Worm (Caenorhabditis elegans): ENCODE results near the gene F28C6.9.

DNA sequence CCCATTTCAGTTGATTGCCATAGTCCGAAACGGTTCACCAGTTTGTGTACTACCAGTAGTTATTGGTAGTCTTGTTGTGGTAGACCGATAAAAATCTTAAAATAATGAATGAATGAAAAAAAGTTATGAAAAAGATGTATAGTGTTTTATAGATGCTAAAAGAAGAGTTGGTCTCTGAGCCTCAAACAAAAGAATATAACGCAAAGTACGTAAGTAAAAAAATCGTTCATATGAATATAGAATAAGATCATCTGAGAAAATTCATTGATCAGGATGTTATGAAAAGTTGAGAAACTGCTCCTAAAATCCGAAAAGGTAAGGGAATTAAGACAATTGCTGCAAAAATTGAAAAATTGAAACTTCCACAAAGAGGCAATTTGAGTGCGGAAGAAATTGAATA, 7.5 kb upstream of the F28C6.9 start, which contains the start of gene chhy-1:
- TF ChIP-seq ztf-29 (GFP tag; IDR thresholded peaks at IDR 0.05) (no peak), med-1 (GFP tag; optimal IDR thresholded peaks at IDR 0.05; ENCODE audit: insufficient read depth) (no peak)
